Fruit fly (Drosophila melanogaster) whole organism, embryonic: ENCODE results near the gene CG1910.

ENCODE experiments used
- Awh ChIP-seq: fragments of 200-800 bp; sonication (Bioruptor generic); IDR thresholded peaks from 2 replicates; pipeline ENCODE4, ENCODE4 v1.3.6; 2022; ENCODE audit warnings: missing biosample characterization, missing genetic modification characterization
- CG14860 ChIP-seq: fragments of 200-800 bp; sonication (Bioruptor generic); IDR thresholded peaks from 3 replicates; pipeline ENCODE4 v1.3.6; 2022; ENCODE audit warnings: missing biosample characterization, missing genetic modification characterization; ENCODE audit not compliant: partially characterized antibody
- CG14965 ChIP-seq: fragments of 200-800 bp; sonication (Bioruptor generic); optimal IDR thresholded peaks from 2 replicates; lab custom pipeline; 2016; ENCODE audit warnings: missing biosample characterization, missing genetic modification characterization, borderline replicate concordance
- CG15601 ChIP-seq: fragments of 200-800 bp; sonication (Bioruptor generic); optimal IDR thresholded peaks from 3 replicates; lab custom pipeline; 2019; ENCODE audit warnings: missing biosample characterization, mild to moderate bottlenecking, missing genetic modification characterization, moderate library complexity
- CG16863 ChIP-seq: fragments of 200-800 bp; sonication (Bioruptor generic); optimal IDR thresholded peaks from 3 replicates; lab custom pipeline; 2016; ENCODE audit warnings: missing biosample characterization, missing genetic modification characterization
- CG17361 ChIP-seq: fragments of 200-800 bp; sonication (Bioruptor generic); IDR thresholded peaks from 3 replicates; pipeline ENCODE4 v1.3.6; 2022; ENCODE audit warnings: missing biosample characterization, missing genetic modification characterization
- CG18476 ChIP-seq: fragments of 200-800 bp; sonication (Bioruptor generic); optimal IDR thresholded peaks from 2 replicates; lab custom pipeline; 2016; ENCODE audit warnings: missing biosample characterization, mild to moderate bottlenecking, missing genetic modification characterization
- CG18619 ChIP-seq: fragments of 200-800 bp; sonication (Bioruptor generic); optimal IDR thresholded peaks from 3 replicates; lab custom pipeline; 2017; ENCODE audit warnings: missing biosample characterization, mild to moderate bottlenecking, missing genetic modification characterization
- CG31441 ChIP-seq: fragments of 200-800 bp; sonication (Bioruptor generic); IDR thresholded peaks from 2 replicates; pipeline ENCODE4 v1.3.6; 2022; ENCODE audit warnings: missing biosample characterization, missing genetic modification characterization
- CG34224 ChIP-seq: fragments of 200-800 bp; sonication (Bioruptor generic); IDR thresholded peaks from 3 replicates; pipeline ENCODE4 v1.3.6; 2022; ENCODE audit warnings: missing biosample characterization, missing genetic modification characterization; ENCODE audit not compliant: partially characterized antibody
- CG3726 ChIP-seq: fragments of 200-800 bp; sonication (Bioruptor generic); IDR thresholded peaks from 3 replicates; pipeline ENCODE4, ENCODE4 v1.3.6; 2022; ENCODE audit warnings: missing biosample characterization, missing genetic modification characterization
- CG6689 ChIP-seq: fragments of 200-800 bp; sonication (Bioruptor generic); IDR thresholded peaks from 2 replicates; pipeline ENCODE4 v1.3.6; 2022; ENCODE audit warnings: missing biosample characterization, missing genetic modification characterization
- CG6791 ChIP-seq: fragments of 200-800 bp; sonication (Bioruptor generic); IDR thresholded peaks from 3 replicates; pipeline ENCODE4 v1.3.6; 2022; ENCODE audit warnings: missing biosample characterization, missing genetic modification characterization; ENCODE audit not compliant: partially characterized antibody
- CG9797 ChIP-seq: fragments of 200-800 bp; sonication (Bioruptor generic); optimal IDR thresholded peaks from 3 replicates; lab custom pipeline; 2018; ENCODE audit warnings: missing biosample characterization, mild to moderate bottlenecking, missing genetic modification characterization
- Dp ChIP-seq: fragments of 200-800 bp; sonication (Bioruptor generic); optimal IDR thresholded peaks from 2 replicates; lab custom pipeline; 2018; ENCODE audit warnings: missing biosample characterization, mild to moderate bottlenecking, missing genetic modification characterization, moderate library complexity
- E2f2 ChIP-seq: fragments of 200-800 bp; sonication (Bioruptor generic); IDR thresholded peaks from 2 replicates; pipeline ENCODE4 v1.3.6; 2022; ENCODE audit warnings: missing biosample characterization, missing genetic modification characterization
- Ets65A ChIP-seq: fragments of 200-800 bp; sonication (Bioruptor generic); peaks from one replicate; lab custom pipeline; 2016; ENCODE audit warnings: missing biosample characterization, missing genetic modification characterization
- Ets97D ChIP-seq: fragments of 200-800 bp; sonication (Bioruptor generic); optimal IDR thresholded peaks from 3 replicates; lab custom pipeline; 2016; ENCODE audit warnings: missing biosample characterization, missing genetic modification characterization
- H2.0 ChIP-seq: fragments of 200-800 bp; sonication (Bioruptor generic); IDR thresholded peaks from 2 replicates; pipeline ENCODE4 v1.3.6; 2022; ENCODE audit warnings: missing biosample characterization, missing genetic modification characterization
- HLH4C ChIP-seq: fragments of 200-800 bp; sonication (Bioruptor generic); IDR thresholded peaks from 3 replicates; pipeline ENCODE4 v1.3.6; 2022; ENCODE audit warnings: missing biosample characterization, missing genetic modification characterization; ENCODE audit not compliant: partially characterized antibody
- Max ChIP-seq: fragments of 200-800 bp; sonication (Bioruptor generic); optimal IDR thresholded peaks from 2 replicates; lab custom pipeline; 2016; ENCODE audit warnings: missing biosample characterization, mild to moderate bottlenecking, missing genetic modification characterization
- Med ChIP-seq: fragments of 200-800 bp; sonication (Bioruptor generic); peaks from one replicate; lab custom pipeline; 2016; ENCODE audit warnings: missing biosample characterization, missing genetic modification characterization, mild to moderate bottlenecking, inconsistent platforms, moderate library complexity
- Mrtf ChIP-seq: fragments of 200-800 bp; sonication (Bioruptor generic); IDR thresholded peaks from 3 replicates; pipeline ENCODE4 v1.3.6; 2022; ENCODE audit warnings: missing biosample characterization, missing genetic modification characterization
- Nf-YC ChIP-seq: fragments of 200-800 bp; optimal IDR thresholded peaks from 3 replicates; lab custom pipeline; 2019; ENCODE audit warnings: missing biosample characterization, mild to moderate bottlenecking, missing genetic modification characterization, moderate library complexity
- Opbp ChIP-seq: fragments of 200-800 bp; sonication (Bioruptor generic); IDR thresholded peaks from 3 replicates; pipeline ENCODE4 v1.3.6; 2022; ENCODE audit warnings: missing biosample characterization, missing genetic modification characterization; ENCODE audit not compliant: partially characterized antibody
- Xbp1 ChIP-seq: fragments of 200-800 bp; sonication (Bioruptor generic); optimal IDR thresholded peaks from 3 replicates; lab custom pipeline; 2016; ENCODE audit warnings: missing biosample characterization, mild to moderate bottlenecking, missing genetic modification characterization
- YL-1 ChIP-seq: fragments of 200-800 bp; sonication (Bioruptor generic); optimal IDR thresholded peaks from 3 replicates; lab custom pipeline; 2017; ENCODE audit warnings: missing biosample characterization, mild to moderate bottlenecking, missing genetic modification characterization
- amos ChIP-seq: fragments of 200-800 bp; sonication (Bioruptor generic); IDR thresholded peaks from 2 replicates; pipeline ENCODE4 v1.3.6; 2022; ENCODE audit warnings: missing biosample characterization, missing genetic modification characterization; ENCODE audit not compliant: partially characterized antibody
- bbx ChIP-seq: fragments of 200-800 bp; sonication (Bioruptor generic); IDR thresholded peaks from 2 replicates; pipeline ENCODE4 v1.3.6; 2022; ENCODE audit warnings: missing biosample characterization, missing genetic modification characterization; ENCODE audit not compliant: partially characterized antibody
- chinmo ChIP-seq: fragments of 200-800 bp; sonication (Bioruptor generic); IDR thresholded peaks from 4 replicates; pipeline ENCODE4 v1.3.6; 2022; ENCODE audit warnings: missing biosample characterization, missing genetic modification characterization; ENCODE audit not compliant: partially characterized antibody
- dysf ChIP-seq: fragments of 200-800 bp; sonication (Bioruptor generic); IDR thresholded peaks from 3 replicates; pipeline ENCODE4 v1.3.6; 2022; ENCODE audit warnings: missing biosample characterization, missing genetic modification characterization
- fd64A ChIP-seq: fragments of 200-800 bp; sonication (Bioruptor generic); optimal IDR thresholded peaks from 3 replicates; lab custom pipeline; 2018; ENCODE audit warnings: missing biosample characterization, mild to moderate bottlenecking, missing genetic modification characterization
- gfzf ChIP-seq: fragments of 200-800 bp; sonication (Bioruptor generic); optimal IDR thresholded peaks from 2 replicates; lab custom pipeline; 2016; ENCODE audit warnings: missing biosample characterization, mild to moderate bottlenecking, missing genetic modification characterization, moderate library complexity
- grau ChIP-seq: fragments of 200-800 bp; optimal IDR thresholded peaks from 3 replicates; lab custom pipeline; 2019; ENCODE audit warnings: missing biosample characterization, mild to moderate bottlenecking, missing genetic modification characterization, moderate library complexity
- hth ChIP-seq: fragments of >200 bp; optimal IDR thresholded peaks from 2 replicates; lab custom pipeline; 2017; ENCODE audit warnings: inconsistent platforms
- jigr1 ChIP-seq: fragments of 200-800 bp; sonication (Bioruptor generic); IDR thresholded peaks from 3 replicates; pipeline ENCODE4 v1.3.6; 2022; ENCODE audit warnings: missing biosample characterization, missing genetic modification characterization
- ken ChIP-seq: fragments of 200-800 bp; sonication (Bioruptor generic); IDR thresholded peaks from 3 replicates; pipeline ENCODE4 v1.3.6; 2022; ENCODE audit warnings: missing biosample characterization, missing genetic modification characterization
- knrl ChIP-seq: fragments of 200-800 bp; sonication (Bioruptor generic); IDR thresholded peaks from 3 replicates; pipeline ENCODE4 v1.3.6; 2022; ENCODE audit warnings: missing biosample characterization, missing genetic modification characterization; ENCODE audit not compliant: partially characterized antibody
- lilli ChIP-seq: fragments of 200-800 bp; sonication (Bioruptor generic); optimal IDR thresholded peaks from 3 replicates; lab custom pipeline; 2016; ENCODE audit warnings: missing biosample characterization, missing genetic modification characterization
- lola ChIP-seq, 3 experiments: fragments of >200 bp in 2 of 3; fragments of 200-800 bp in 1 of 3; sonication (Bioruptor generic) in 1 of 3; optimal IDR thresholded peaks; 2 replicates each; lab custom pipeline; 2017 to 2019; ENCODE audit warnings: missing biosample characterization in 3 of 3, missing genetic modification characterization in 3 of 3, mild to moderate bottlenecking in 1 of 3, moderate library complexity in 1 of 3
- mam ChIP-seq: fragments of 200-800 bp; sonication (Bioruptor generic); optimal IDR thresholded peaks from 3 replicates; lab custom pipeline; 2016; ENCODE audit warnings: missing biosample characterization, missing genetic modification characterization
- phol ChIP-seq: fragments of 200-800 bp; sonication (Bioruptor generic); optimal IDR thresholded peaks from 3 replicates; lab custom pipeline; 2018; ENCODE audit warnings: missing biosample characterization, mild to moderate bottlenecking, missing genetic modification characterization, moderate library complexity
- pzg ChIP-seq: fragments of 200-800 bp; sonication (Bioruptor generic); optimal IDR thresholded peaks from 3 replicates; lab custom pipeline; 2018; ENCODE audit warnings: missing biosample characterization, mild to moderate bottlenecking, missing genetic modification characterization, moderate library complexity
- rib ChIP-seq: fragments of 200-800 bp; sonication (Bioruptor generic); IDR thresholded peaks from 2 replicates; pipeline ENCODE4 v1.3.6; 2022; ENCODE audit warnings: missing biosample characterization, missing genetic modification characterization
- sob ChIP-seq: fragments of 200-800 bp; sonication (Bioruptor generic); IDR thresholded peaks from 2 replicates; pipeline ENCODE4 v1.3.6; 2022; ENCODE audit warnings: missing biosample characterization, missing genetic modification characterization
- stwl ChIP-seq: fragments of 200-800 bp; sonication (Bioruptor generic); optimal IDR thresholded peaks from 3 replicates; lab custom pipeline; 2018; ENCODE audit warnings: missing biosample characterization, mild to moderate bottlenecking, missing genetic modification characterization, moderate library complexity
- twi ChIP-seq: fragments of 200-800 bp; optimal IDR thresholded peaks from 2 replicates; lab custom pipeline; 2019; ENCODE audit warnings: missing biosample characterization, mild to moderate bottlenecking, missing genetic modification characterization, moderate library complexity
- zen ChIP-seq: fragments of 200-800 bp; sonication (Bioruptor generic); optimal IDR thresholded peaks from 3 replicates; lab custom pipeline; 2018; ENCODE audit warnings: missing biosample characterization, mild to moderate bottlenecking, missing genetic modification characterization, moderate library complexity

CG1910 gene

DNA sequence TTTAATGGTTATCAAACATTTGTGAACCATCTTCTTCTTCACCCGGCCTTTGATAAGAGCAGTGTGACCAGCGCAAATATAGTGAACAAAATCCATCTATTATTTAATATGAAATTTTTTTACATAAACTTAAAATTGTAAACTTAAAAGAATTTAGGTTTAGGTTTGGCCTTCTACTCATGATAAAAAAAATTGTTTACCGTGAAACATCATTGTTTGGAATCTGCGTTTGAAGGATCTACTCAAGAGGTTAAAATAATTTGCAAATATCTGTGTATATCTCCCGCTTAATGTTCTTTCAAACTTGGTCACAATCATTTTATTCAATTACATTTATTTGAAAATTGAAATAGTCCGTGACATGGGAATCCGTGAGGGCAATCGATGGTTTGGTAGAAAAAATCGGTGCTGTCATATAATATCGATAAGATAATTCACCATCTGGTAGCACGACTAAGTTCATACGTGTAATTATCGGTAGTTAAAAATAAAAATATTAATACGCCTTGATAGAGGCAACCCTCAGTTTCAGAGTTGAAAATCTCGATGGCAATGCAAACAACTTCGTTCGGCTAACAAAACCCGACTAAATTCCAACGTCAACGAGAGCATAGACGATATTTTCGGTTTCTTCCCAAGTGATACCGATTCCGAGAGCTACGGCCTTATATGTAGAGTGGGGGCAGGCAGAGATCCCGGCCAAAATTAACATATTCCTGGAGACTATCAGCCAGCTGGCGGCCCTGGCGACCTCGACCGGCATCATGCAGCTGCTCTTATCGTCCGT, 24.5 kb downstream of the CG1910 start, which contains the start of the genes betaGlu and sip3 (continued):
- TF ChIP-seq gfzf (peak; percentile 66), Dp (GFP tag; lab: Kevin White, UChicago) (peak; percentile 56), phol (peak; percentile 34), Nf-YC (tag; lab: Kevin White, UChicago) (peak; percentile 40), grau (tag; lab: Kevin White, UChicago) (peak; percentile 25), CG6791 (GFP tag; lab: Robert Waterston, UW) (peak; percentile 90), fd64A (no peak), CG31441 (GFP tag; lab: Robert Waterston, UW) (peak; percentile 22; the same call in 1 of the 2 replicates), Ets97D (GFP tag; lab: Kevin White, UChicago) (peak; percentile 47), CG14965 (GFP tag; lab: Kevin White, UChicago) (no peak), H2.0 (no peak), CG18619 (GFP tag; lab: Kevin White, UChicago) (no peak), pzg (GFP tag; lab: Kevin White, UChicago) (peak; percentile 72), CG16863 (no peak), HLH4C (GFP tag; lab: Robert Waterston, UW) (peak; percentile 93), jigr1 (GFP tag; lab: Robert Waterston, UW) (peak; percentile 35; the same call in 1 of the 3 replicates), CG15601 (tag; lab: Kevin White, UChicago) (peak; percentile 42), mam (GFP tag; lab: Kevin White, UChicago) (peak; percentile 15), Med (GFP tag; lab: Kevin White, UChicago) (peak; percentile 83), sob (GFP tag; lab: Robert Waterston, UW) (no peak), CG17361 (GFP tag; lab: Robert Waterston, UW) (peak; percentile 75; the same call in 2 of the 3 replicates), rib (GFP tag; lab: Robert Waterston, UW) (no peak), CG3726 (GFP tag; lab: Robert Waterston, UW) (no peak), CG14860 (GFP tag; lab: Robert Waterston, UW) (peak; percentile 90), bbx (GFP tag; lab: Robert Waterston, UW) (peak; percentile 92), CG6689 (GFP tag; lab: Robert Waterston, UW) (no peak), zen (tag; lab: Kevin White, UChicago) (no peak), hth (no peak), Max (GFP tag; lab: Kevin White, UChicago) (peak; percentile 35), CG34224 (GFP tag; lab: Robert Waterston, UW) (peak; percentile 89), knrl (GFP tag; lab: Robert Waterston, UW) (peak; percentile 93), stwl (tag; lab: Kevin White, UChicago) (peak; percentile 49), amos (GFP tag; lab: Robert Waterston, UW) (peak; percentile 94), Xbp1 (peak; percentile 52), dysf (GFP tag; lab: Robert Waterston, UW) (no peak), CG18476 (GFP tag; lab: Kevin White, UChicago) (peak; percentile 4), chinmo (GFP tag; lab: Robert Waterston, UW) (peak; percentile 65; the same call in 1 of the 4 replicates), lilli (peak; percentile 61), twi (peak; percentile 24), lola (GFP tag; optimal IDR thresholded peaks at IDR 0.05; lab: Kevin White, UChicago) (peak in 1 of 3 experiments; percentile 46), YL-1 (peak; percentile 73), Opbp (GFP tag; lab: Robert Waterston, UW) (peak; percentile 92), Mrtf (GFP tag; lab: Robert Waterston, UW) (no peak), Awh (GFP tag; lab: Robert Waterston, UW) (no peak), CG9797 (peak; percentile 52), ken (GFP tag; lab: Robert Waterston, UW) (no peak), E2f2 (GFP tag; lab: Robert Waterston, UW) (peak; percentile 50; the same call in 1 of the 2 replicates), Ets65A (GFP tag; lab: Kevin White, UChicago) (peak; percentile 64)
